Worm (Caenorhabditis elegans): ENCODE results near the gene Y60C6A.1.

The Y60C6A.1 gene

DNA sequence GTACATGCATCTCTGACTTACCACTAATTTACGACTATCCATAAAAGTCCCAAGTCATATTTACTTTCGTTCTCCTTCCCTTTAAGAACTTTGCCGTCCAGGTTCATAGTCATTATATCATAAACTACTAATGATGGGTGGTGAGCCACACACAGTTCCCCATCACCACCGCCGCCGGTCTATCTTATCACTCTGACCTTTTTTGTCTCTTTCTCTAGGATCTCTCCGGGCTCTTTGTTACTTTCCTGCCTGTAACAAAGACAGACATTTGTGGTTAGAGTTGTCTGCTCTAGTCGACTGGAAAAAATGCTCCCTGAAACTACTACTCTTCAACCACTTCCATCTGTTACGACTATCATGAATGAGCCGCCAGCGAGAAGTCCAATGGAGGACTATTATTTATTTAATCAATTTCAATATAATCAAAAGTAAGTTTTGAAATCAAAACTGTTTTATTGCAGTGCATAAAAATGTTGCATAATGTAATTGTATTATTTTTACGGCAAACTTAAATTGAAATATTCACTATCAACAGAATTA lies 12.9 kb upstream of the Y60C6A.1 start, which contains the start of gene elt-7:
elt-7 (plus strand) TSS at position 263 of the 540 bp plus-strand sequence.
- TF ChIP-seq unc-55 (GFP tag; optimal IDR thresholded peaks at IDR 0.05) (no peak), fos-1 (tag; optimal IDR thresholded peaks at IDR 0.05) (peak; percentile 50), peb-1 (tag; optimal IDR thresholded peaks at IDR 0.05) (no peak), alr-1 (tag; optimal IDR thresholded peaks at IDR 0.05) (no peak), nhr-10 (tag; optimal IDR thresholded peaks at IDR 0.05) (no peak)

DNA sequence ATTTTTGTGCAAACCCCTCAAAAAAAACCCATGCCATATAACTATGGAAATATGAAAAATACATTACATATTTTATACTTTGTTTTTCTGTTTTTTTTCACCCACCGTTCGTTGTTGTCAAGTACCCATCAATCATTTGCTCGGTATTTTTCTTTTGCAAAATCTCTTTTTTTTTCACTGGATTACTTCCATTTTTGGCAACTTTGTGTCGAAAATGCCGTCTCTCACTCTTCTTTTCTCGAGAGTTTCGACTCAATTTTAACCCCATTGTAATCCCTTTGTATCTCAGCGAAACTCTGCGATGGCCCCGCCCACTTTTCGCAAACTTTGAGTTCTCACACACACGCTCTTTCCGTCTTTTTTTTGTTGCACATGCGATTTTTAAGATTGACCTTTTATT lies 8.3 kb upstream of the Y60C6A.1 start:
- TF ChIP-seq mab-5 (tag; optimal IDR thresholded peaks at IDR 0.05) (peak; percentile 78), ama-1 (optimal IDR thresholded peaks at IDR 0.05) (no peak), nhr-10 (tag; optimal IDR thresholded peaks at IDR 0.05) (no peak), ZK546.5 (tag; optimal IDR thresholded peaks at IDR 0.05) (no peak), elt-3 (tag; optimal IDR thresholded peaks at IDR 0.05) (no peak), nhr-21 (tag; optimal IDR thresholded peaks at IDR 0.05) (no peak), F13H6.1 (tag; optimal IDR thresholded peaks at IDR 0.05) (no peak), peb-1 (tag; optimal IDR thresholded peaks at IDR 0.05) (no peak), nhr-6 (tag; optimal IDR thresholded peaks at IDR 0.05) (no peak), blmp-1 (tag; optimal IDR thresholded peaks at IDR 0.05; ENCODE audit: insufficient read depth) (no peak), Y55F3AM.14 (GFP tag; optimal IDR thresholded peaks at IDR 0.05) (peak; percentile 97), nhr-11 (tag; optimal IDR thresholded peaks at IDR 0.05) (no peak), unc-55 (GFP tag; optimal IDR thresholded peaks at IDR 0.05) (peak; percentile 74), crh-2 (tag; optimal IDR thresholded peaks at IDR 0.05) (no peak), sem-4 (tag; optimal IDR thresholded peaks at IDR 0.05) (no peak), C34F6.9 (tag; optimal IDR thresholded peaks at IDR 0.05) (no peak)

DNA sequence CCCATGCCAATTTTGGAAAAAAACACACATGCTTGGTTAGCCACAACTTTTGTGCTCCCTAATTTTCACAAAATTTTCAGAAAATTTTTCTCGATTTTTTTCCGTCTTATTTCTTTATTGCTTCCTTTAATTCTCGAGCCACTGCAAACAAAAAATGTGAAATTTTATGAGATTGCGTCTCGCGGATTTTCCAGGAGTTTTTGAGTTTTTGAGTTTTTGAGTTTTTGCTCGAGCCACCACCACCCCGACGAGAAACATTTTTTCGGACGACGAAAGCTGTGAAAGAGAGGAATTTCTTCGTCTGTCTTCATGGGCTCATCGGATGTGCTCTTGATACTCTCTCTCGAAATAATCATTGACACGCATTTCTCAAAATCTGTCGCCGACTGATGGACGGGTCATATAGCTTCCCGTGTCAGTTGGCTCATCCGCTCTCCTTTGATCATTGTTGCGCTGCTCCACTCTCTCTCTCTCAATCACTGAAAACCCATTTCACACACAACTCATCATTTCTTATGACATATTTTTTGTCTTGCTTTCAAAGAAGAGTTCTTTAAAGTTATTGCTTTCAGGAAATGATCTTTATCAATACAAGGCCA lies 5.9 kb upstream of the Y60C6A.1 start, which contains the start of gene C18G1.1:
C18G1.1 (plus strand) TSS at position 573 of the 599 bp plus-strand sequence.
- TF ChIP-seq sem-4 (tag; optimal IDR thresholded peaks at IDR 0.05): no peak
- no peak for TF ChIP-seq mdl-1 (tag; optimal IDR thresholded peaks at IDR 0.05)
- no peak for TF ChIP-seq sma-3 (GFP tag; optimal IDR thresholded peaks at IDR 0.05)
- TF ChIP-seq ztf-11 (tag; optimal IDR thresholded peaks at IDR 0.05): no peak
- TF ChIP-seq peb-1 (tag; optimal IDR thresholded peaks at IDR 0.05): no peak
- no peak for TF ChIP-seq C34F6.9 (tag; optimal IDR thresholded peaks at IDR 0.05)
- TF ChIP-seq nhr-129 (tag; optimal IDR thresholded peaks at IDR 0.05): peak; percentile 68
- TF ChIP-seq sma-9 (GFP tag; optimal IDR thresholded peaks at IDR 0.05): peak; percentile 33
- TF ChIP-seq sma-9 (tag; optimal IDR thresholded peaks at IDR 0.05): no peak
- TF ChIP-seq R02D3.7 (tag; optimal IDR thresholded peaks at IDR 0.05): no peak
- TF ChIP-seq elt-3 (tag; optimal IDR thresholded peaks at IDR 0.05): no peak
- TF ChIP-seq blmp-1 (tag; optimal IDR thresholded peaks at IDR 0.05; ENCODE audit: insufficient read depth): no peak
- no peak for TF ChIP-seq nhr-25 (tag; optimal IDR thresholded peaks at IDR 0.05)
- no peak for TF ChIP-seq Y55F3AM.14 (GFP tag; optimal IDR thresholded peaks at IDR 0.05)
- peak; percentile 11 for TF ChIP-seq F13H6.1 (tag; optimal IDR thresholded peaks at IDR 0.05)

DNA sequence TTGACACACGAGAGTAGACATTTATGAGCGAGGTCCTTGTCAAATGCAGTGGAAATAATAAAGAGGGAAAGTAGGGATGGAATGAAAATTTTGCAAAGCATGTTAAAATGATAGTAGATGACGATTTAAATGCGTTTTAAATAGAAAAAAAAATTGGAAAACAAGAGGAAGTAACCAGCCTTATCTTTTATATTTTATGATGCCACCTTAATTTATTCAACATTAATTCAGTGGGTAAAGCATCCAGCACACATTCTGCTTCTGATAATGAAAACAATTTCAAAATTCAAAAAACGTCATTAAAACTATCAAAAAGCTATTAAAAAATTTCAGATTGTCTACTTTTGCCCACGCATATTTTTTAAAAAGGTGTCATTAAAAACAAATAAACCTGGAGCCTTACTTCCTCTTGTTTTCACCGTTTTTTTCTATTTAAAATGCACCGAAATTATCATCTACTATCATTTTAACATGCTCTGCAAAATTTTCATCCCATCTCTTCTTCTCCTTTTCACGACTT lies 2.0 kb downstream of the Y60C6A.1 start, which contains the start of the genes Y60C6A.2 and Y60C6A.3:
Y60C6A.2 (minus strand) TSS at position 101 of the 520 bp plus-strand sequence.
Y60C6A.3 (plus strand) TSS at position 470 of the 520 bp plus-strand sequence.
- TF ChIP-seq nhr-77 (tag; optimal IDR thresholded peaks at IDR 0.05) (no peak), nhr-10 (tag; optimal IDR thresholded peaks at IDR 0.05) (no peak), alr-1 (tag; optimal IDR thresholded peaks at IDR 0.05) (no peak), lin-11 (tag; optimal IDR thresholded peaks at IDR 0.05) (no peak), elt-1 (tag; optimal IDR thresholded peaks at IDR 0.05) (no peak), F13H6.1 (tag; optimal IDR thresholded peaks at IDR 0.05) (no peak), nhr-23 (tag; optimal IDR thresholded peaks at IDR 0.05) (no peak), nhr-11 (tag; optimal IDR thresholded peaks at IDR 0.05) (no peak), mdl-1 (tag; optimal IDR thresholded peaks at IDR 0.05) (no peak), lin-13 (GFP tag; optimal IDR thresholded peaks at IDR 0.05) (no peak), aly-2 (tag; optimal IDR thresholded peaks at IDR 0.05) (no peak), ztf-4 (tag; optimal IDR thresholded peaks at IDR 0.05) (no peak), egl-27 (tag; optimal IDR thresholded peaks at IDR 0.05) (no peak), ztf-1 (GFP tag; conservative IDR thresholded peaks at IDR 0.05) (no peak), nhr-6 (tag; optimal IDR thresholded peaks at IDR 0.05) (no peak), Y55F3AM.14 (GFP tag; optimal IDR thresholded peaks at IDR 0.05) (no peak)

All from whole organism, L2 larva.